Fruit fly (Drosophila melanogaster): ENCODE results near the gene CG10375.

dm6 chr3R:23723381-23724034 is 44.0 kb upstream of the CG10375 start:
- TF ChIP-seq insv (optimal IDR thresholded peaks at IDR 0.05) (no peak), ttk (optimal IDR thresholded peaks at IDR 0.05) (no peak), Sin3A (optimal IDR thresholded peaks at IDR 0.05) (no peak), psq (optimal IDR thresholded peaks at IDR 0.05) (no peak), h (optimal IDR thresholded peaks at IDR 0.05) (no peak)

Data from Kc167 (cell line).